Worm (Caenorhabditis elegans) whole organism, young adult: ENCODE measurements around the gene srw-22.

Experiments
- F57A8.1 ChIP-seq: fragments of 200-800 bp; sonication (Bioruptor generic); optimal IDR thresholded peaks from 2 replicates; lab custom pipeline; 2018; ENCODE audit warnings: mild to moderate bottlenecking, missing genetic modification characterization, moderate library complexity, missing compliant biosample characterization
- chd-7 ChIP-seq: sonication (generic microtip); optimal IDR thresholded peaks from 2 replicates; lab custom pipeline; 2016; ENCODE audit warnings: mild to moderate bottlenecking, missing genetic modification characterization, moderate library complexity, missing compliant biosample characterization
- dpl-1 ChIP-seq: fragments of 150-350 bp; optimal IDR thresholded peaks from 2 replicates; lab custom pipeline; 2014; ENCODE audit warnings: missing biosample characterization, missing genetic modification reagents, missing genetic modification characterization
- egl-18 ChIP-seq: fragments of 200-800 bp; sonication (Bioruptor generic); IDR thresholded peaks from 2 replicates; pipeline ENCODE4 v1.3.6; 2022; ENCODE audit warnings: missing genetic modification reagents, missing genetic modification characterization, missing compliant biosample characterization
- ekl-4 ChIP-seq: fragments of 200-800 bp; sonication (Bioruptor generic); IDR thresholded peaks from 2 replicates; pipeline ENCODE4 v1.3.6; 2022; ENCODE audit warnings: missing genetic modification reagents, missing genetic modification characterization, missing compliant biosample characterization
- let-607 ChIP-seq, 2 experiments: fragments of 200-800 bp in 1 of 2; sonication (Bioruptor generic) in 1 of 2; sonication (generic microtip) in 1 of 2; optimal IDR thresholded peaks; 2 replicates each; lab custom pipeline; 2016 to 2018; ENCODE audit warnings: mild to moderate bottlenecking in 2 of 2, missing compliant biosample characterization in 2 of 2, missing genetic modification characterization in 2 of 2, moderate library complexity in 2 of 2, missing genotype in 1 of 2
- lin-35 ChIP-seq, 3 experiments: fragments of 150-350 bp in 2 of 3; sonication (generic microtip) in 1 of 3; optimal IDR thresholded peaks; 2 replicates each; lab custom pipeline; 2014 to 2018; ENCODE audit warnings: missing biosample characterization in 3 of 3, missing genetic modification characterization in 3 of 3, missing genetic modification reagents in 3 of 3
- nfya-1 ChIP-seq: sonication (generic microtip); optimal IDR thresholded peaks from 2 replicates; lab custom pipeline; 2017; ENCODE audit warnings: antibody characterized with exemption, missing compliant biosample characterization, missing genetic modification characterization, borderline replicate concordance; ENCODE audit not compliant: insufficient read depth
- pbrm-1 ChIP-seq: fragments of 200-800 bp; sonication (Bioruptor generic); IDR thresholded peaks from 2 replicates; pipeline ENCODE4 v1.3.6; 2022; ENCODE audit warnings: missing genetic modification reagents, missing genetic modification characterization, missing compliant biosample characterization
- zim-3 ChIP-seq: sonication (generic microtip); optimal IDR thresholded peaks from 2 replicates; lab custom pipeline; 2017; ENCODE audit warnings: mild to moderate bottlenecking, missing genetic modification characterization, moderate library complexity, missing compliant biosample characterization
- ztf-18 ChIP-seq: sonication (generic microtip); optimal IDR thresholded peaks from 2 replicates; lab custom pipeline; 2016; ENCODE audit warnings: missing genotype, mild to moderate bottlenecking, missing genetic modification characterization, missing compliant biosample characterization

ce11 chrV:15235661-15236060 is 32.7 kb upstream of the srw-22 start, which contains the start of gene nhr-164:
- TF ChIP-seq pbrm-1 (GFP tag; lab: Robert Waterston, UW) (no peak), chd-7 (tag; lab: Kevin White, UChicago) (no peak), ztf-18 (tag; lab: Kevin White, UChicago) (no peak), dpl-1 (GFP tag; lab: Kevin White, UChicago) (no peak), let-607 (tag; optimal IDR thresholded peaks at IDR 0.05; lab: Kevin White, UChicago) (no peak), zim-3 (tag; lab: Kevin White, UChicago) (no peak), nfya-1 (tag; lab: Kevin White, UChicago) (no peak), F57A8.1 (GFP tag; lab: Kevin White, UChicago) (no peak), lin-35 (GFP tag; optimal IDR thresholded peaks at IDR 0.05; lab: Kevin White, UChicago) (no peak), egl-18 (GFP tag; lab: Robert Waterston, UW) (no peak), ekl-4 (GFP tag; lab: Robert Waterston, UW) (no peak)
